Fruit fly (Drosophila melanogaster) whole organism, embryonic: ENCODE measurements around the gene natalisin.

ENCODE experiments used
- CG10366 ChIP-seq: fragments of 200-800 bp; sonication (Bioruptor generic); IDR thresholded peaks from 2 replicates; pipeline ENCODE4 v1.3.6; 2022; ENCODE audit warnings: missing biosample characterization, missing genetic modification characterization
- CG11085 ChIP-seq: fragments of 200-800 bp; sonication (Bioruptor generic); IDR thresholded peaks from 2 replicates; pipeline ENCODE4 v1.3.6; 2022; ENCODE audit warnings: missing biosample characterization, missing genetic modification characterization
- CG11504 ChIP-seq: fragments of 200-800 bp; sonication (Bioruptor generic); optimal IDR thresholded peaks from 3 replicates; lab custom pipeline; 2019; ENCODE audit warnings: missing biosample characterization, mild to moderate bottlenecking, missing genetic modification characterization, moderate library complexity
- CG11696 ChIP-seq: fragments of 200-800 bp; sonication (Bioruptor generic); IDR thresholded peaks from 2 replicates; pipeline ENCODE4 v1.3.6; 2022; ENCODE audit warnings: missing biosample characterization, missing genetic modification characterization
- CG12104 ChIP-seq: fragments of 200-800 bp; sonication (Bioruptor generic); optimal IDR thresholded peaks from 3 replicates; lab custom pipeline; 2016; ENCODE audit warnings: missing biosample characterization, missing genetic modification characterization
- CG12236 ChIP-seq: fragments of 200-800 bp; sonication (Bioruptor generic); optimal IDR thresholded peaks from 2 replicates; lab custom pipeline; 2016; ENCODE audit warnings: missing biosample characterization, missing genetic modification characterization
- CG13775 ChIP-seq: fragments of 200-800 bp; sonication (Bioruptor generic); optimal IDR thresholded peaks from 3 replicates; lab custom pipeline; 2017; ENCODE audit warnings: missing biosample characterization, mild to moderate bottlenecking, missing genetic modification characterization
- CG15514 ChIP-seq: fragments of 200-800 bp; sonication (Bioruptor generic); optimal IDR thresholded peaks from 3 replicates; lab custom pipeline; 2017; ENCODE audit warnings: missing biosample characterization, missing genetic modification characterization, mild to moderate bottlenecking, moderate library complexity, missing genetic modification reagents
- CG15696 ChIP-seq: fragments of 200-800 bp; sonication (Bioruptor generic); optimal IDR thresholded peaks from 2 replicates; lab custom pipeline; 2019; ENCODE audit warnings: missing biosample characterization, mild to moderate bottlenecking, missing genetic modification characterization, moderate library complexity
- CG1647 ChIP-seq: fragments of 200-800 bp; sonication (Bioruptor generic); optimal IDR thresholded peaks from 3 replicates; lab custom pipeline; 2016; ENCODE audit warnings: missing biosample characterization, missing genetic modification characterization
- CG17829 ChIP-seq: fragments of 200-800 bp; optimal IDR thresholded peaks from 2 replicates; lab custom pipeline; 2019; ENCODE audit warnings: missing biosample characterization, mild to moderate bottlenecking, missing genetic modification characterization, moderate library complexity
- CG18599 ChIP-seq: fragments of 200-800 bp; sonication (Bioruptor generic); optimal IDR thresholded peaks from 3 replicates; lab custom pipeline; 2017; ENCODE audit warnings: missing biosample characterization, missing genetic modification characterization, mild to moderate bottlenecking, moderate library complexity, missing genetic modification reagents
- CG18764 ChIP-seq: fragments of 200-800 bp; sonication (Bioruptor generic); optimal IDR thresholded peaks from 3 replicates; lab custom pipeline; 2016; ENCODE audit warnings: missing biosample characterization, missing genetic modification characterization
- CG31365 ChIP-seq: fragments of 200-800 bp; sonication (Bioruptor generic); optimal IDR thresholded peaks from 2 replicates; lab custom pipeline; 2018; ENCODE audit warnings: missing biosample characterization, mild to moderate bottlenecking, missing genetic modification characterization
- CG3163 ChIP-seq: fragments of 200-800 bp; sonication (Bioruptor generic); optimal IDR thresholded peaks from 3 replicates; lab custom pipeline; 2016; ENCODE audit warnings: missing biosample characterization, missing genetic modification characterization
- CG32532 ChIP-seq: fragments of 200-800 bp; sonication (Bioruptor generic); IDR thresholded peaks from 2 replicates; pipeline ENCODE4 v1.3.6; 2022; ENCODE audit warnings: missing biosample characterization, missing genetic modification characterization
- CG42726 ChIP-seq: fragments of 200-800 bp; sonication (Bioruptor generic); IDR thresholded peaks from 2 replicates; pipeline ENCODE4 v1.3.6; 2022; ENCODE audit warnings: missing biosample characterization, missing genetic modification characterization; ENCODE audit not compliant: partially characterized antibody
- CG6654 ChIP-seq: fragments of 200-800 bp; sonication (Bioruptor generic); optimal IDR thresholded peaks from 2 replicates; lab custom pipeline; 2017; ENCODE audit warnings: missing biosample characterization, mild to moderate bottlenecking, missing genetic modification characterization
- CG7271 ChIP-seq: fragments of 200-800 bp; sonication (Bioruptor generic); optimal IDR thresholded peaks from 2 replicates; lab custom pipeline; 2018; ENCODE audit warnings: missing biosample characterization, mild to moderate bottlenecking, missing genetic modification characterization, moderate library complexity
- CG7786 ChIP-seq: fragments of 200-800 bp; sonication (Bioruptor generic); optimal IDR thresholded peaks from 2 replicates; lab custom pipeline; 2016; ENCODE audit warnings: missing biosample characterization, missing genetic modification characterization
- D19B ChIP-seq: fragments of 200-800 bp; sonication (Bioruptor generic); optimal IDR thresholded peaks from 2 replicates; lab custom pipeline; 2017; ENCODE audit warnings: missing biosample characterization, mild to moderate bottlenecking, missing genetic modification characterization
- Dbx ChIP-seq: fragments of 200-800 bp; sonication (Bioruptor generic); IDR thresholded peaks from 3 replicates; pipeline ENCODE4 v1.3.6; 2022; ENCODE audit warnings: missing biosample characterization, missing genetic modification characterization
- Dref ChIP-seq: fragments of 200-800 bp; sonication (Bioruptor generic); IDR thresholded peaks from 2 replicates; pipeline ENCODE4 v1.3.6; 2022; ENCODE audit warnings: missing biosample characterization, missing genetic modification characterization
- Ets97D ChIP-seq: fragments of 200-800 bp; sonication (Bioruptor generic); optimal IDR thresholded peaks from 3 replicates; lab custom pipeline; 2016; ENCODE audit warnings: missing biosample characterization, missing genetic modification characterization
- HLH3B ChIP-seq: fragments of 200-800 bp; sonication (Bioruptor generic); IDR thresholded peaks from 2 replicates; pipeline ENCODE4 v1.3.6; 2022; ENCODE audit warnings: missing biosample characterization, missing genetic modification characterization
- HLHmδ ChIP-seq: fragments of 200-800 bp; sonication (Bioruptor generic); optimal IDR thresholded peaks from 2 replicates; lab custom pipeline; 2018; ENCODE audit warnings: missing biosample characterization, mild to moderate bottlenecking, missing genetic modification characterization, moderate library complexity
- Lim3 ChIP-seq: fragments of 200-800 bp; sonication (Bioruptor generic); IDR thresholded peaks from 2 replicates; pipeline ENCODE4 v1.3.6; 2022; ENCODE audit warnings: missing biosample characterization, missing genetic modification characterization
- MESR4 ChIP-seq: fragments of 200-800 bp; sonication (Bioruptor generic); optimal IDR thresholded peaks from 2 replicates; lab custom pipeline; 2018; ENCODE audit warnings: missing biosample characterization, mild to moderate bottlenecking, missing genetic modification characterization, moderate library complexity
- NK7.1 ChIP-seq: fragments of 200-800 bp; sonication (Bioruptor generic); optimal IDR thresholded peaks from 3 replicates; lab custom pipeline; 2016; ENCODE audit warnings: missing biosample characterization, missing genetic modification characterization
- Nf-YC ChIP-seq: fragments of 200-800 bp; optimal IDR thresholded peaks from 3 replicates; lab custom pipeline; 2019; ENCODE audit warnings: missing biosample characterization, mild to moderate bottlenecking, missing genetic modification characterization, moderate library complexity
- Six4 ChIP-seq: fragments of 200-800 bp; sonication (Bioruptor generic); optimal IDR thresholded peaks from 2 replicates; lab custom pipeline; 2016; ENCODE audit warnings: missing biosample characterization, missing genetic modification characterization
- Sry-β ChIP-seq: fragments of 200-800 bp; sonication (Bioruptor generic); optimal IDR thresholded peaks from 2 replicates; lab custom pipeline; 2018; ENCODE audit warnings: missing biosample characterization, mild to moderate bottlenecking, missing genetic modification characterization, moderate library complexity
- Stat92E ChIP-seq, 3 experiments: fragments of >200 bp in 2 of 3; fragments of 200-800 bp in 1 of 3; sonication (Bioruptor generic) in 1 of 3; optimal IDR thresholded peaks; 2 replicates each; lab custom pipeline; 2017 to 2019; ENCODE audit warnings: missing biosample characterization in 3 of 3, missing genetic modification characterization in 3 of 3, mild to moderate bottlenecking in 1 of 3, moderate library complexity in 1 of 3
- Tbp ChIP-seq: fragments of >200 bp; optimal IDR thresholded peaks from 2 replicates; lab custom pipeline; 2018; ENCODE audit warnings: missing biosample characterization, missing genetic modification characterization
- Xrp1 ChIP-seq: fragments of 200-800 bp; sonication (Bioruptor generic); IDR thresholded peaks from 2 replicates; pipeline ENCODE4 v1.3.6; 2022; ENCODE audit warnings: missing biosample characterization, missing genetic modification characterization
- ac ChIP-seq: fragments of 200-800 bp; sonication (Bioruptor generic); optimal IDR thresholded peaks from 3 replicates; lab custom pipeline; 2017; ENCODE audit warnings: missing biosample characterization, mild to moderate bottlenecking, missing genetic modification characterization
- bab2 ChIP-seq: fragments of 200-800 bp; sonication (Bioruptor generic); optimal IDR thresholded peaks from 2 replicates; lab custom pipeline; 2016; ENCODE audit warnings: missing biosample characterization, missing genetic modification characterization
- btn ChIP-seq: fragments of 200-800 bp; sonication (Bioruptor generic); optimal IDR thresholded peaks from 2 replicates; lab custom pipeline; 2016; ENCODE audit warnings: missing biosample characterization, missing genetic modification characterization
- caup ChIP-seq: fragments of 200-800 bp; sonication (Bioruptor generic); optimal IDR thresholded peaks from 3 replicates; lab custom pipeline; 2017; ENCODE audit warnings: missing biosample characterization, mild to moderate bottlenecking, missing genetic modification characterization, moderate library complexity; ENCODE audit not compliant: severe bottlenecking
- esg ChIP-seq: fragments of 200-800 bp; sonication (Bioruptor generic); conservative IDR thresholded peaks from 2 replicates; pipeline ENCODE4 v1.3.6; 2022; ENCODE audit warnings: missing biosample characterization, missing genetic modification characterization
- fd102C ChIP-seq: fragments of 200-800 bp; sonication (Bioruptor generic); optimal IDR thresholded peaks from 2 replicates; lab custom pipeline; 2018; ENCODE audit warnings: missing biosample characterization, mild to moderate bottlenecking, missing genetic modification characterization, moderate library complexity
- fd96Cb ChIP-seq: fragments of 200-800 bp; sonication (Bioruptor generic); optimal IDR thresholded peaks from 2 replicates; lab custom pipeline; 2018; ENCODE audit warnings: missing biosample characterization, mild to moderate bottlenecking, missing genetic modification characterization, moderate library complexity
- ftz-f1 ChIP-seq: fragments of 200-800 bp; sonication (Bioruptor generic); optimal IDR thresholded peaks from 2 replicates; lab custom pipeline; 2016; ENCODE audit warnings: missing biosample characterization, missing genetic modification characterization
- grn ChIP-seq: fragments of 200-800 bp; sonication (Bioruptor generic); optimal IDR thresholded peaks from 3 replicates; lab custom pipeline; 2017; ENCODE audit warnings: missing biosample characterization, missing genetic modification characterization
- her ChIP-seq: fragments of 200-800 bp; sonication (Bioruptor generic); optimal IDR thresholded peaks from 2 replicates; lab custom pipeline; 2016; ENCODE audit warnings: missing biosample characterization, missing genetic modification characterization
- lilli ChIP-seq: fragments of 200-800 bp; sonication (Bioruptor generic); optimal IDR thresholded peaks from 3 replicates; lab custom pipeline; 2016; ENCODE audit warnings: missing biosample characterization, missing genetic modification characterization
- mld ChIP-seq: fragments of 200-800 bp; sonication (Bioruptor generic); IDR thresholded peaks from 3 replicates; pipeline ENCODE4 v1.3.6; 2022; ENCODE audit warnings: missing biosample characterization, missing genetic modification characterization; ENCODE audit not compliant: partially characterized antibody
- pita ChIP-seq: fragments of 200-800 bp; sonication (Bioruptor generic); optimal IDR thresholded peaks from 2 replicates; lab custom pipeline; 2017; ENCODE audit warnings: missing biosample characterization, mild to moderate bottlenecking, missing genetic modification characterization
- unpg ChIP-seq: fragments of 200-800 bp; sonication (Bioruptor generic); optimal IDR thresholded peaks from 3 replicates; lab custom pipeline; 2018; ENCODE audit warnings: missing biosample characterization, mild to moderate bottlenecking, missing genetic modification characterization, moderate library complexity

Gene natalisin

dm6 chr3R:14370199-14370933 lies 48.0 kb upstream of the natalisin start (continued):
- no peak for TF ChIP-seq pita
- TF ChIP-seq D19B (GFP tag; lab: Kevin White, UChicago), result peak; percentile 13
- no peak for TF ChIP-seq mld (GFP tag; lab: Robert Waterston, UW)
- TF ChIP-seq CG11504 (tag; lab: Kevin White, UChicago), result peak; percentile 99
- TF ChIP-seq CG12104 (GFP tag; lab: Kevin White, UChicago), result peak; percentile 51
- TF ChIP-seq CG11085 (GFP tag; lab: Robert Waterston, UW), result peak; percentile 49; the same call in 1 of the 2 replicates
- TF ChIP-seq Stat92E (GFP tag; optimal IDR thresholded peaks at IDR 0.05; lab: Kevin White, UChicago), result no peak
- TF ChIP-seq grn (GFP tag; lab: Kevin White, UChicago), result no peak
- no peak for TF ChIP-seq HLHmδ (GFP tag; lab: Kevin White, UChicago)
- TF ChIP-seq Nf-YC, result no peak
- peak; percentile 48 for TF ChIP-seq CG3163
- peak; percentile 12 for TF ChIP-seq her
- TF ChIP-seq Dref (GFP tag; lab: Robert Waterston, UW), result no peak
- no peak for TF ChIP-seq CG6654 (GFP tag; lab: Kevin White, UChicago)
- peak; percentile 50 for TF ChIP-seq CG1647 (GFP tag; lab: Kevin White, UChicago)
- TF ChIP-seq CG18764 (GFP tag; lab: Kevin White, UChicago), result peak; percentile 49
- peak; percentile 66 for TF ChIP-seq CG17829 (tag; lab: Kevin White, UChicago)
- peak; percentile 79 for TF ChIP-seq esg (GFP tag; lab: Robert Waterston, UW)
- TF ChIP-seq CG12236 (GFP tag; lab: Kevin White, UChicago), result peak; percentile 22
- peak; percentile 63 for TF ChIP-seq btn (GFP tag; lab: Kevin White, UChicago)
- peak; percentile 34 for TF ChIP-seq Ets97D (GFP tag; lab: Kevin White, UChicago)
- peak; percentile 86 for TF ChIP-seq CG32532
- TF ChIP-seq Sry-β (GFP tag; lab: Kevin White, UChicago), result no peak
- peak; percentile 73 for TF ChIP-seq HLH3B
- TF ChIP-seq Tbp (GFP tag; lab: Kevin White, UChicago), result no peak
- TF ChIP-seq CG42726 (GFP tag; lab: Robert Waterston, UW), result no peak
- peak; percentile 78 for TF ChIP-seq lilli (GFP tag; lab: Kevin White, UChicago)
- no peak for TF ChIP-seq ac
- TF ChIP-seq CG10366 (GFP tag; lab: Robert Waterston, UW), result peak; percentile 90
- peak; percentile 67 for TF ChIP-seq fd96Cb (tag; lab: Kevin White, UChicago)
- TF ChIP-seq CG7786 (GFP tag; lab: Kevin White, UChicago), result peak; percentile 64
- 0 out of 2 replicates have a peak, but pooled peaks have one; percentile 16 for TF ChIP-seq Lim3 (GFP tag; lab: Robert Waterston, UW)
- peak; percentile 68; the same call in 2 of the 3 replicates for TF ChIP-seq Dbx (GFP tag; lab: Robert Waterston, UW)
- TF ChIP-seq bab2 (GFP tag; lab: Kevin White, UChicago), result peak; percentile 83
- peak; percentile 85 for TF ChIP-seq unpg (GFP tag; lab: Kevin White, UChicago)
- TF ChIP-seq CG15514 (GFP tag; lab: Kevin White, UChicago), result peak; percentile 48
- TF ChIP-seq MESR4 (GFP tag; lab: Kevin White, UChicago), result no peak
- TF ChIP-seq CG31365 (tag; lab: Kevin White, UChicago), result no peak
- no peak for TF ChIP-seq fd102C (GFP tag; lab: Kevin White, UChicago)
- TF ChIP-seq CG15696, result no peak
- TF ChIP-seq NK7.1 (GFP tag; lab: Kevin White, UChicago), result peak; percentile 64
- peak; percentile 67 for TF ChIP-seq CG13775
- TF ChIP-seq Six4, result peak; percentile 48
- TF ChIP-seq Xrp1 (GFP tag; lab: Robert Waterston, UW), result peak; percentile 80
- TF ChIP-seq CG18599 (GFP tag; lab: Kevin White, UChicago), result peak; percentile 70
- TF ChIP-seq ftz-f1, result no peak
- TF ChIP-seq CG11696 (GFP tag; lab: Robert Waterston, UW), result peak; percentile 76
- TF ChIP-seq CG7271 (tag; lab: Kevin White, UChicago), result no peak
- TF ChIP-seq caup (GFP tag; lab: Kevin White, UChicago), result peak; percentile 58
